Fruit fly (Drosophila melanogaster): ENCODE data around the gene Glut4EF.

- TF ChIP-seq psq (optimal IDR thresholded peaks at IDR 0.05) = no peak
- no peak for TF ChIP-seq pan (optimal IDR thresholded peaks at IDR 0.05)
- no peak for TF ChIP-seq usp (GFP tag; optimal IDR thresholded peaks at IDR 0.05)
- TF ChIP-seq Dll (optimal IDR thresholded peaks at IDR 0.05) = no peak
- TF ChIP-seq CG8478 (optimal IDR thresholded peaks at IDR 0.05) = no peak
- TF ChIP-seq EcR (GFP tag; optimal IDR thresholded peaks at IDR 0.05) = peak in 1 of 2 experiments; percentile 66
Measured at dm6 chr3R:9918009-9918408, 43.5 kb downstream of the Glut4EF start.

All from whole organism.